Fruit fly (Drosophila melanogaster) whole organism, embryonic: ENCODE data around the gene D12.

ENCODE experiments used
- Atf6 ChIP-seq: fragments of 200-800 bp; sonication (Bioruptor generic); IDR thresholded peaks from 2 replicates; pipeline ENCODE4 v1.3.6; 2022; ENCODE audit warnings: missing biosample characterization, missing genetic modification characterization
- Bgb ChIP-seq: fragments of 200-800 bp; sonication (Bioruptor generic); IDR thresholded peaks from 2 replicates; pipeline ENCODE4 v1.3.6; 2022; ENCODE audit warnings: missing biosample characterization, missing genetic modification characterization; ENCODE audit not compliant: partially characterized antibody
- Blimp-1 ChIP-seq: fragments of 200-800 bp; sonication (Bioruptor generic); optimal IDR thresholded peaks from 3 replicates; lab custom pipeline; 2018; ENCODE audit warnings: missing biosample characterization, missing genetic modification characterization, mild to moderate bottlenecking, moderate library complexity, missing genetic modification reagents
- C15 ChIP-seq: fragments of 200-800 bp; sonication (Bioruptor generic); IDR thresholded peaks from 3 replicates; pipeline ENCODE4 v1.3.6; 2022; ENCODE audit warnings: missing biosample characterization, missing genetic modification characterization
- CG1024 ChIP-seq: fragments of 200-800 bp; sonication (Bioruptor generic); IDR thresholded peaks from 2 replicates; pipeline ENCODE4 v1.3.6; 2022; ENCODE audit warnings: missing biosample characterization, missing genetic modification characterization
- CG11247 ChIP-seq: fragments of 200-800 bp; sonication (Bioruptor generic); IDR thresholded peaks from 2 replicates; pipeline ENCODE4 v1.3.6; 2022; ENCODE audit warnings: missing biosample characterization, missing genetic modification characterization
- CG13894 ChIP-seq: fragments of 200-800 bp; sonication (Bioruptor generic); optimal IDR thresholded peaks from 3 replicates; lab custom pipeline; 2018; ENCODE audit warnings: missing biosample characterization, mild to moderate bottlenecking, missing genetic modification characterization, moderate library complexity
- CG1603 ChIP-seq: fragments of 200-800 bp; sonication (Bioruptor generic); optimal IDR thresholded peaks from 2 replicates; lab custom pipeline; 2019; ENCODE audit warnings: missing biosample characterization, mild to moderate bottlenecking, missing genetic modification characterization, moderate library complexity
- CG2712 ChIP-seq: fragments of 200-800 bp; optimal IDR thresholded peaks from 3 replicates; lab custom pipeline; 2019; ENCODE audit warnings: missing biosample characterization, mild to moderate bottlenecking, missing genetic modification characterization, moderate library complexity
- CG3163 ChIP-seq: fragments of 200-800 bp; sonication (Bioruptor generic); optimal IDR thresholded peaks from 3 replicates; lab custom pipeline; 2016; ENCODE audit warnings: missing biosample characterization, missing genetic modification characterization
- CG3281 ChIP-seq: fragments of 200-800 bp; sonication (Bioruptor generic); optimal IDR thresholded peaks from 3 replicates; lab custom pipeline; 2017; ENCODE audit warnings: missing biosample characterization, mild to moderate bottlenecking, missing genetic modification characterization
- CG3847 ChIP-seq: fragments of 200-800 bp; sonication (Bioruptor generic); IDR thresholded peaks from 2 replicates; pipeline ENCODE4 v1.3.6; 2022; ENCODE audit warnings: missing biosample characterization, missing genetic modification characterization
- CG6689 ChIP-seq: fragments of 200-800 bp; sonication (Bioruptor generic); IDR thresholded peaks from 2 replicates; pipeline ENCODE4 v1.3.6; 2022; ENCODE audit warnings: missing biosample characterization, missing genetic modification characterization
- CG6791 ChIP-seq: fragments of 200-800 bp; sonication (Bioruptor generic); IDR thresholded peaks from 3 replicates; pipeline ENCODE4 v1.3.6; 2022; ENCODE audit warnings: missing biosample characterization, missing genetic modification characterization; ENCODE audit not compliant: partially characterized antibody
- CG7357 ChIP-seq: fragments of 200-800 bp; sonication (Bioruptor generic); IDR thresholded peaks from 3 replicates; pipeline ENCODE4 v1.3.6; 2022; ENCODE audit warnings: missing biosample characterization, missing genetic modification characterization
- Camta ChIP-seq: fragments of 200-800 bp; sonication (Bioruptor generic); optimal IDR thresholded peaks from 2 replicates; lab custom pipeline; 2016; ENCODE audit warnings: missing biosample characterization, missing genetic modification characterization
- Dad ChIP-seq: fragments of 200-800 bp; sonication (Bioruptor generic); optimal IDR thresholded peaks from 3 replicates; lab custom pipeline; 2016; ENCODE audit warnings: missing biosample characterization, missing genetic modification characterization
- Ets65A ChIP-seq: fragments of 200-800 bp; sonication (Bioruptor generic); peaks from one replicate; lab custom pipeline; 2016; ENCODE audit warnings: missing biosample characterization, missing genetic modification characterization
- HLH4C ChIP-seq: fragments of 200-800 bp; sonication (Bioruptor generic); IDR thresholded peaks from 3 replicates; pipeline ENCODE4 v1.3.6; 2022; ENCODE audit warnings: missing biosample characterization, missing genetic modification characterization; ENCODE audit not compliant: partially characterized antibody
- HLHmδ ChIP-seq: fragments of 200-800 bp; sonication (Bioruptor generic); optimal IDR thresholded peaks from 2 replicates; lab custom pipeline; 2018; ENCODE audit warnings: missing biosample characterization, mild to moderate bottlenecking, missing genetic modification characterization, moderate library complexity
- Hr3 ChIP-seq: fragments of 200-800 bp; sonication (Bioruptor generic); optimal IDR thresholded peaks from 3 replicates; lab custom pipeline; 2016; ENCODE audit warnings: missing biosample characterization, missing genetic modification characterization
- Hr39 ChIP-seq: fragments of >200 bp; optimal IDR thresholded peaks from 2 replicates; lab custom pipeline; 2017
- MBD-R2 ChIP-seq: fragments of 200-800 bp; sonication (Bioruptor generic); IDR thresholded peaks from 2 replicates; pipeline ENCODE4 v1.3.6; 2022; ENCODE audit warnings: missing biosample characterization, missing genetic modification characterization
- Nf-YB ChIP-seq: fragments of 200-800 bp; sonication (Bioruptor generic); optimal IDR thresholded peaks from 3 replicates; lab custom pipeline; 2019; ENCODE audit warnings: missing biosample characterization, mild to moderate bottlenecking, missing genetic modification characterization, moderate library complexity
- Scr ChIP-seq: fragments of 200-800 bp; sonication (Bioruptor generic); IDR thresholded peaks from 2 replicates; pipeline ENCODE4 v1.3.6; 2022; ENCODE audit warnings: missing biosample characterization, missing genetic modification characterization; ENCODE audit not compliant: partially characterized antibody
- Ssrp ChIP-seq: fragments of 200-800 bp; sonication (Bioruptor generic); optimal IDR thresholded peaks from 2 replicates; lab custom pipeline; 2018; ENCODE audit warnings: missing biosample characterization, mild to moderate bottlenecking, missing genetic modification characterization, moderate library complexity
- ara ChIP-seq: fragments of 200-800 bp; sonication (Bioruptor generic); IDR thresholded peaks from 2 replicates; pipeline ENCODE4 v1.3.6; 2022; ENCODE audit warnings: missing biosample characterization, missing genetic modification characterization
- cas ChIP-seq: fragments of 200-800 bp; sonication (Bioruptor generic); IDR thresholded peaks from 2 replicates; pipeline ENCODE4 v1.3.6; 2022; ENCODE audit warnings: missing biosample characterization, missing genetic modification characterization
- dmrt11E ChIP-seq: fragments of 200-800 bp; sonication (Bioruptor generic); optimal IDR thresholded peaks from 3 replicates; lab custom pipeline; 2018; ENCODE audit warnings: missing biosample characterization, mild to moderate bottlenecking, missing genetic modification characterization, moderate library complexity
- en ChIP-seq: fragments of 200-800 bp; sonication (Bioruptor generic); optimal IDR thresholded peaks from 2 replicates; lab custom pipeline; 2016; ENCODE audit warnings: missing biosample characterization, missing genetic modification characterization
- fd3F ChIP-seq: fragments of 200-800 bp; sonication (Bioruptor generic); optimal IDR thresholded peaks from 2 replicates; lab custom pipeline; 2018; ENCODE audit warnings: missing biosample characterization, mild to moderate bottlenecking, missing genetic modification characterization, moderate library complexity
- gsb ChIP-seq: fragments of 200-800 bp; sonication (Bioruptor generic); IDR thresholded peaks from 2 replicates; pipeline ENCODE4 v1.3.6; 2022; ENCODE audit warnings: missing biosample characterization, missing genetic modification characterization
- h ChIP-seq: fragments of >200 bp; optimal IDR thresholded peaks from 2 replicates; lab custom pipeline; 2017
- inv ChIP-seq: fragments of 200-800 bp; sonication (Bioruptor generic); IDR thresholded peaks from 2 replicates; pipeline ENCODE4 v1.3.6; 2022; ENCODE audit warnings: missing biosample characterization, missing genetic modification characterization; ENCODE audit not compliant: partially characterized antibody
- kah ChIP-seq: fragments of 200-800 bp; sonication (Bioruptor generic); optimal IDR thresholded peaks from 2 replicates; lab custom pipeline; 2018; ENCODE audit warnings: missing biosample characterization, mild to moderate bottlenecking, missing genetic modification characterization
- ken ChIP-seq: fragments of 200-800 bp; sonication (Bioruptor generic); IDR thresholded peaks from 3 replicates; pipeline ENCODE4 v1.3.6; 2022; ENCODE audit warnings: missing biosample characterization, missing genetic modification characterization
- ranshi ChIP-seq: fragments of 200-800 bp; sonication (Bioruptor generic); IDR thresholded peaks from 2 replicates; pipeline ENCODE4 v1.3.6; 2022; ENCODE audit warnings: missing biosample characterization, missing genetic modification characterization
- run ChIP-seq: fragments of 200-800 bp; sonication (Bioruptor generic); optimal IDR thresholded peaks from 3 replicates; lab custom pipeline; 2018; ENCODE audit warnings: missing biosample characterization, mild to moderate bottlenecking, missing genetic modification characterization
- sc ChIP-seq, 3 experiments: fragments of >200 bp in 2 of 3; fragments of 200-800 bp in 1 of 3; sonication (Bioruptor generic) in 1 of 3; optimal IDR thresholded peaks; 2 replicates in 2 of 3; 3 replicates in 1 of 3; lab custom pipeline; 2017; ENCODE audit warnings: mild to moderate bottlenecking in 1 of 3, missing biosample characterization in 1 of 3, missing genetic modification characterization in 1 of 3, missing genetic modification reagents in 1 of 3
- sd ChIP-seq: fragments of 200-800 bp; sonication (Bioruptor generic); optimal IDR thresholded peaks from 3 replicates; lab custom pipeline; 2018; ENCODE audit warnings: missing biosample characterization, mild to moderate bottlenecking, missing genetic modification characterization, moderate library complexity
- sens ChIP-seq: fragments of 200-800 bp; sonication (Bioruptor generic); peaks from one replicate; lab custom pipeline; 2016; ENCODE audit warnings: missing biosample characterization, missing genetic modification characterization
- slbo ChIP-seq: fragments of 200-800 bp; sonication (Bioruptor generic); IDR thresholded peaks from 2 replicates; pipeline ENCODE4 v1.3.6; 2022; ENCODE audit warnings: missing biosample characterization, missing genetic modification characterization
- tll ChIP-seq, 2 experiments: fragments of 200-800 bp in 1 of 2; fragments of >200 bp in 1 of 2; sonication (Bioruptor generic) in 1 of 2; optimal IDR thresholded peaks; 2 replicates each; lab custom pipeline; 2017 to 2019; ENCODE audit warnings: missing biosample characterization in 2 of 2, missing genetic modification characterization in 2 of 2, mild to moderate bottlenecking in 1 of 2, moderate library complexity in 1 of 2
- toy ChIP-seq: fragments of 200-800 bp; sonication (Bioruptor generic); IDR thresholded peaks from 2 replicates; pipeline ENCODE4 v1.3.6; 2022; ENCODE audit warnings: missing biosample characterization, missing genetic modification characterization
- ttk ChIP-seq: fragments of 200-800 bp; sonication (Bioruptor generic); IDR thresholded peaks from 2 replicates; pipeline ENCODE4 v2.1.2; 2022; ENCODE audit warnings: missing biosample characterization, missing genetic modification characterization
- tup ChIP-seq: fragments of 200-800 bp; sonication (Bioruptor generic); optimal IDR thresholded peaks from 2 replicates; lab custom pipeline; 2016; ENCODE audit warnings: missing biosample characterization, mild to moderate bottlenecking, missing genetic modification characterization, moderate library complexity
- twi ChIP-seq: fragments of 200-800 bp; optimal IDR thresholded peaks from 2 replicates; lab custom pipeline; 2019; ENCODE audit warnings: missing biosample characterization, mild to moderate bottlenecking, missing genetic modification characterization, moderate library complexity
- zf30C ChIP-seq: fragments of 200-800 bp; sonication (Bioruptor generic); optimal IDR thresholded peaks from 3 replicates; lab custom pipeline; 2018; ENCODE audit warnings: missing biosample characterization, mild to moderate bottlenecking, missing genetic modification characterization

D12 gene

DNA sequence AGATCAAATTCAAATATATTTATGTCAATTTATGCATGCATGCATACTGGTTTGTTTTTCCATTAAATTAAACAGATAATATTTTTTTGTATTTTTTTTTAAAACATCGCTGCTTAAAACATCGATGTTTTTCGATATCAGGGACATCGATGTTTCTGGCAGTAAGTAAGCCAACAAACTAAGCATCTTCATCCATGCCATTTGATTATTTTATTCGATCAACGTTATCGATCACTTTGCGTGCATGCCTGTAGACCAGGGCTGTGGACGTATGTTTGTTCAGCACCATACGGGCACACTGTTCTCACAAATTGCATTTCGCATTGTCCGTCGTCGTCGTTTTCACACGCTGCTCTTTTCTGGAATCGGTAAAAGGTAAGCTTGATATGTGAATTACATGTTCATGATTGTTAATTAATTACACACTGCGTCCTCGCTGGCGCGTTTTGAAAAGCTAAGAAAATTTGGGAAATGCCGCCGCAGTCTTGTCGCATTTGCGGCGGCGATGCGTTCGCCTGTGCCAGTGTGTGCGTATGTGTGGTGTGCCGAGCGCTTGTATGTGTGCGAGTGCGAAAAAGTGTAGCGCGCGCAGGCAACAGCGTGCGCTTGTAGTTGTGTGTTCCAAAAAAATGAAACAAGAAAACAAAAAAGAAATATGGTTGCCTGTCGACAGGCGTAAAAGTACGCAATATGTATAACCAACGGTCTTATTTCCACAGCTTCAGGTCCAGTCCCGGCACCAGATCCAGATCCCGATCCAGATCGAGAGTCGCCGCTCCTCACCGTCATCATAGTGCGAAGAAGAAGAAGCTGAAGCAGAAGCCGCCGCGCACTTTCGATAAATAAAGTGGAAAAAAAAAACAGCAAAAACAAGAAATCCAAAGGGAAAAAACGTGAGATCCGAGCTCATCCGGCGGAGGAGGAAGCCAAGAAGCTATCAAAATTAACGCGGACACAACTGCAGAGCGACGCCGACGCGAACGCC lies 33.6 kb downstream of the D12 start, which contains the start of gene emb:
Gene emb (plus strand): TSS at position 288 of the 985 bp plus-strand sequence.
- TF ChIP-seq sens (GFP tag; lab: Kevin White, UChicago) (peak; percentile 88), CG13894 (tag; lab: Kevin White, UChicago) (no peak), run (tag; lab: Kevin White, UChicago) (no peak), zf30C (GFP tag; lab: Kevin White, UChicago) (no peak), gsb (GFP tag; lab: Robert Waterston, UW) (no peak), Ets65A (GFP tag; lab: Kevin White, UChicago) (peak; percentile 94), Hr39 (no peak), Scr (GFP tag; lab: Robert Waterston, UW) (peak; percentile 94), h (lab: Kevin White, UChicago) (no peak), slbo (peak; percentile 55), tll (GFP tag; optimal IDR thresholded peaks at IDR 0.05; lab: Kevin White, UChicago) (peak in 1 of 2 experiments; percentile 1), MBD-R2 (GFP tag; lab: Robert Waterston, UW) (peak; percentile 69), fd3F (GFP tag; lab: Kevin White, UChicago) (no peak), cas (peak; percentile 18; the same call in 1 of the 2 replicates), Ssrp (peak; percentile 33), sd (tag; lab: Kevin White, UChicago) (no peak), CG6689 (0 out of 2 replicates have a peak, but pooled peaks have one; percentile 34), dmrt11E (tag; lab: Kevin White, UChicago) (peak; percentile 48), HLH4C (GFP tag; lab: Robert Waterston, UW) (peak; percentile 100), CG3281 (GFP tag; lab: Kevin White, UChicago) (peak; percentile 73), CG1024 (GFP tag; lab: Robert Waterston, UW) (no peak), Nf-YB (no peak), Dad (GFP tag; lab: Kevin White, UChicago) (peak; percentile 52), ara (GFP tag; lab: Robert Waterston, UW) (peak; percentile 42; the same call in 1 of the 2 replicates), CG3163 (GFP tag; lab: Kevin White, UChicago) (peak; percentile 24), Hr3 (peak; percentile 43), inv (GFP tag; lab: Robert Waterston, UW) (peak; percentile 90), ttk (GFP tag; lab: Robert Waterston, UW) (no peak), tup (no peak), ranshi (GFP tag; lab: Robert Waterston, UW) (0 out of 2 replicates have a peak, but pooled peaks have one; percentile 17), twi (tag; lab: Kevin White, UChicago) (peak; percentile 40), CG2712 (tag; lab: Kevin White, UChicago) (peak; percentile 68), CG3847 (GFP tag; lab: Robert Waterston, UW) (peak; percentile 59), CG1603 (tag; lab: Kevin White, UChicago) (peak; percentile 85), Camta (no peak), kah (peak; percentile 27), sc (optimal IDR thresholded peaks at IDR 0.05; lab: Kevin White, UChicago) (no peak), sc (GFP tag; optimal IDR thresholded peaks at IDR 0.05; lab: Kevin White, UChicago) (no peak), ken (GFP tag; lab: Robert Waterston, UW) (no peak), CG11247 (GFP tag; lab: Robert Waterston, UW) (peak; percentile 37; the same call in 1 of the 2 replicates), CG7357 (no peak), HLHmδ (GFP tag; lab: Kevin White, UChicago) (peak; percentile 12), Blimp-1 (GFP tag; lab: Kevin White, UChicago) (no peak), Bgb (GFP tag; lab: Robert Waterston, UW) (peak; percentile 97), Atf6 (GFP tag; lab: Robert Waterston, UW) (peak; percentile 39; the same call in 1 of the 2 replicates), C15 (GFP tag; lab: Robert Waterston, UW) (no peak), toy (GFP tag; lab: Robert Waterston, UW) (no peak), en (GFP tag; lab: Kevin White, UChicago) (no peak), CG6791 (GFP tag; lab: Robert Waterston, UW) (peak; percentile 99)
